Worm (Caenorhabditis elegans): ENCODE results near the gene acy-3.

The acy-3 gene

ce11 chrIII:3726443-3726842, 59.8 kb downstream of the acy-3 start, which contains the start of gene gldi-5 (continued):
- TF ChIP-seq hlh-15 (tag; optimal IDR thresholded peaks at IDR 0.05), result no peak
